Worm (Caenorhabditis elegans) whole organism, young adult: ENCODE data around the gene C34C12.6.
A peak's percentile ranks its signal among the peaks of the same experiment; 100 is the strongest.

Experiments used
- B0019.2 ChIP-seq: fragments of 200-800 bp; sonication (Bioruptor generic); conservative IDR thresholded peaks from 2 replicates; pipeline ENCODE4 v1.3.6; 2022; ENCODE audit warnings: missing genetic modification reagents, missing genetic modification characterization, missing compliant biosample characterization
- B0035.1 ChIP-seq: sonication (generic microtip); optimal IDR thresholded peaks from 2 replicates; lab custom pipeline; 2016; ENCODE audit warnings: missing genetic modification characterization, mild to moderate bottlenecking, missing compliant biosample characterization, missing genotype, missing genetic modification reagents
- C06A6.2 ChIP-seq: fragments of 200-800 bp; sonication (Bioruptor generic); conservative IDR thresholded peaks from 2 replicates; pipeline ENCODE4 v1.3.6; 2022; ENCODE audit warnings: missing genetic modification characterization, missing compliant biosample characterization
- F22D6.2 ChIP-seq: sonication (generic microtip); optimal IDR thresholded peaks from 2 replicates; lab custom pipeline; 2016; ENCODE audit warnings: mild to moderate bottlenecking, missing genetic modification characterization, missing compliant biosample characterization
- F33H1.4 ChIP-seq: fragments of 200-800 bp; sonication (Bioruptor generic); IDR thresholded peaks from 2 replicates; pipeline ENCODE4 v1.3.6; 2022; ENCODE audit warnings: missing genetic modification reagents, missing genetic modification characterization, missing compliant biosample characterization
- F39B2.1 ChIP-seq: fragments of 200-800 bp; sonication (Bioruptor generic); IDR thresholded peaks from 2 replicates; pipeline ENCODE4 v1.3.6; 2022; ENCODE audit warnings: missing genetic modification reagents, missing genetic modification characterization, missing compliant biosample characterization
- F52B5.7 ChIP-seq: sonication (generic microtip); optimal IDR thresholded peaks from 2 replicates; lab custom pipeline; 2016; ENCODE audit warnings: mild to moderate bottlenecking, missing genetic modification characterization, missing compliant biosample characterization
- F57C9.4 ChIP-seq: sonication (generic microtip); optimal IDR thresholded peaks from 2 replicates; lab custom pipeline; 2017; ENCODE audit warnings: mild to moderate bottlenecking, missing genetic modification characterization, missing compliant biosample characterization
- K11D2.4 ChIP-seq: fragments of 200-800 bp; sonication (Bioruptor generic); IDR thresholded peaks from 2 replicates; pipeline ENCODE4 v1.3.6; 2022; ENCODE audit warnings: missing genetic modification reagents, missing genetic modification characterization, missing compliant biosample characterization
- T07F8.4 ChIP-seq: sonication (generic microtip); optimal IDR thresholded peaks from 2 replicates; lab custom pipeline; 2016; ENCODE audit warnings: mild to moderate bottlenecking, missing genetic modification characterization, moderate library complexity, missing compliant biosample characterization
- Y53F4B.3 ChIP-seq: fragments of 200-800 bp; sonication (Bioruptor generic); IDR thresholded peaks from 2 replicates; pipeline ENCODE4 v1.3.6; 2022; ENCODE audit warnings: missing genetic modification reagents, missing genetic modification characterization, missing compliant biosample characterization
- Y79H2A.3 ChIP-seq: fragments of 200-800 bp; sonication (Bioruptor generic); conservative IDR thresholded peaks from 2 replicates; pipeline ENCODE4 v1.3.6; 2022; ENCODE audit warnings: missing genetic modification reagents, missing genetic modification characterization, missing compliant biosample characterization
- ZK185.1 ChIP-seq: sonication (generic microtip); optimal IDR thresholded peaks from 2 replicates; lab custom pipeline; 2016; ENCODE audit warnings: mild to moderate bottlenecking, missing genetic modification characterization, missing compliant biosample characterization; ENCODE audit not compliant: poor library complexity, severe bottlenecking
- ama-1 ChIP-seq, 3 experiments: fragments of 150-350 bp in 1 of 3; sonication (generic microtip) in 2 of 3; optimal IDR thresholded peaks; 2 replicates each; lab custom pipeline; 2014 to 2018; ENCODE audit warnings: missing biosample characterization in 2 of 3, missing genetic modification characterization in 2 of 3, missing genetic modification reagents in 2 of 3
- aptf-3 ChIP-seq: fragments of 200-800 bp; sonication (Bioruptor generic); IDR thresholded peaks from 2 replicates; pipeline ENCODE4 v1.3.6; 2022; ENCODE audit warnings: missing genetic modification characterization, missing compliant biosample characterization
- attf-5 ChIP-seq: fragments of 200-800 bp; sonication (Bioruptor generic); optimal IDR thresholded peaks from 2 replicates; lab custom pipeline; 2018; ENCODE audit warnings: mild to moderate bottlenecking, missing genetic modification characterization, missing compliant biosample characterization
- ceh-100 ChIP-seq: fragments of 200-800 bp; sonication (Bioruptor generic); IDR thresholded peaks from 2 replicates; pipeline ENCODE4 v1.3.6; 2022; ENCODE audit warnings: missing genetic modification reagents, missing genetic modification characterization, missing compliant biosample characterization
- chd-7 ChIP-seq: sonication (generic microtip); optimal IDR thresholded peaks from 2 replicates; lab custom pipeline; 2016; ENCODE audit warnings: mild to moderate bottlenecking, missing genetic modification characterization, moderate library complexity, missing compliant biosample characterization
- dpff-1 ChIP-seq: sonication (generic microtip); optimal IDR thresholded peaks from 2 replicates; lab custom pipeline; 2017; ENCODE audit warnings: mild to moderate bottlenecking, missing genetic modification characterization, missing compliant biosample characterization
- ekl-4 ChIP-seq: fragments of 200-800 bp; sonication (Bioruptor generic); IDR thresholded peaks from 2 replicates; pipeline ENCODE4 v1.3.6; 2022; ENCODE audit warnings: missing genetic modification reagents, missing genetic modification characterization, missing compliant biosample characterization
- fkh-3 ChIP-seq: sonication (generic microtip); optimal IDR thresholded peaks from 2 replicates; lab custom pipeline; 2016; ENCODE audit warnings: mild to moderate bottlenecking, missing genetic modification characterization, missing compliant biosample characterization
- gei-17 ChIP-seq: fragments of 200-800 bp; sonication (Bioruptor generic); optimal IDR thresholded peaks from 2 replicates; lab custom pipeline; 2018; ENCODE audit warnings: mild to moderate bottlenecking, missing genetic modification characterization, missing compliant biosample characterization
- him-1 ChIP-seq: sonication (generic microtip); optimal IDR thresholded peaks from 2 replicates; lab custom pipeline; 2016; ENCODE audit warnings: missing genotype, missing genetic modification reagents, missing genetic modification characterization, missing compliant biosample characterization
- hlh-12 ChIP-seq: sonication (generic microtip); optimal IDR thresholded peaks from 2 replicates; lab custom pipeline; 2016; ENCODE audit warnings: missing genetic modification characterization, missing compliant biosample characterization
- hmg-1.2 ChIP-seq: fragments of 200-800 bp; sonication (Bioruptor generic); IDR thresholded peaks from 2 replicates; pipeline ENCODE4 v1.3.6; 2022; ENCODE audit warnings: missing genetic modification reagents, missing genetic modification characterization, missing compliant biosample characterization
- hrde-1 ChIP-seq: sonication (generic microtip); optimal IDR thresholded peaks from 2 replicates; lab custom pipeline; 2016; ENCODE audit warnings: missing genetic modification characterization, mild to moderate bottlenecking, missing compliant biosample characterization, moderate library complexity, missing genotype, missing genetic modification reagents, borderline replicate concordance
- lin-26 ChIP-seq: fragments of 200-800 bp; sonication (Bioruptor generic); IDR thresholded peaks from 2 replicates; pipeline ENCODE4 v1.3.6; 2022; ENCODE audit warnings: missing genetic modification reagents, missing genetic modification characterization, missing compliant biosample characterization
- lin-40 ChIP-seq: sonication (generic microtip); optimal IDR thresholded peaks from 2 replicates; lab custom pipeline; 2016; ENCODE audit warnings: missing genetic modification characterization, mild to moderate bottlenecking, missing compliant biosample characterization, missing genotype, missing genetic modification reagents
- lin-54 ChIP-seq: fragments of 200-800 bp; sonication (Bioruptor generic); optimal IDR thresholded peaks from 2 replicates; lab custom pipeline; 2018; ENCODE audit warnings: mild to moderate bottlenecking, missing genetic modification characterization, missing compliant biosample characterization
- lsl-1 ChIP-seq: fragments of 200-800 bp; sonication (Bioruptor generic); optimal IDR thresholded peaks from 2 replicates; lab custom pipeline; 2018; ENCODE audit warnings: mild to moderate bottlenecking, missing genetic modification characterization, moderate library complexity, missing compliant biosample characterization
- madf-6 ChIP-seq: fragments of 200-800 bp; sonication (Bioruptor generic); IDR thresholded peaks from 2 replicates; pipeline ENCODE4 v1.3.6; 2022; ENCODE audit warnings: missing genetic modification reagents, missing genetic modification characterization, missing compliant biosample characterization
- mcd-1 ChIP-seq: fragments of 200-800 bp; sonication (Bioruptor generic); IDR thresholded peaks from 2 replicates; pipeline ENCODE4 v1.3.6; 2022; ENCODE audit warnings: missing genetic modification reagents, missing genetic modification characterization, missing compliant biosample characterization
- nfya-2 ChIP-seq: fragments of 200-800 bp; sonication (Bioruptor generic); IDR thresholded peaks from 2 replicates; pipeline ENCODE4 v1.3.6; 2022; ENCODE audit warnings: missing genetic modification reagents, missing genetic modification characterization, missing compliant biosample characterization
- nhr-27 ChIP-seq: fragments of 200-800 bp; sonication (Bioruptor generic); optimal IDR thresholded peaks from 2 replicates; lab custom pipeline; 2018; ENCODE audit warnings: mild to moderate bottlenecking, missing genetic modification characterization, moderate library complexity, missing compliant biosample characterization
- nhr-80 ChIP-seq: sonication (generic microtip); optimal IDR thresholded peaks from 2 replicates; lab custom pipeline; 2016; ENCODE audit warnings: missing genetic modification characterization, missing compliant biosample characterization
- nhr-90 ChIP-seq: sonication (generic microtip); optimal IDR thresholded peaks from 2 replicates; lab custom pipeline; 2016; ENCODE audit warnings: missing genotype, mild to moderate bottlenecking, missing genetic modification characterization, missing compliant biosample characterization
- sea-2 ChIP-seq: fragments of 200-800 bp; sonication (Bioruptor generic); IDR thresholded peaks from 2 replicates; pipeline ENCODE4 v1.3.6; 2022; ENCODE audit warnings: missing genetic modification characterization, missing compliant biosample characterization
- snpc-1.1 ChIP-seq: sonication (generic microtip); optimal IDR thresholded peaks from 2 replicates; lab custom pipeline; 2017; ENCODE audit warnings: missing genetic modification characterization, mild to moderate bottlenecking, missing compliant biosample characterization, antibody characterized with exemption, moderate library complexity, missing genotype, missing genetic modification reagents; ENCODE audit not compliant: insufficient read depth
- snpc-1.3 ChIP-seq: sonication (generic microtip); optimal IDR thresholded peaks from 2 replicates; lab custom pipeline; 2017; ENCODE audit warnings: missing genetic modification characterization, mild to moderate bottlenecking, missing compliant biosample characterization, antibody characterized with exemption, moderate library complexity, missing genotype, missing genetic modification reagents; ENCODE audit not compliant: insufficient read depth
- snpc-4 ChIP-seq, 5 experiments: fragments of 150-350 bp in 1 of 5; sonication (generic microtip) in 4 of 5; optimal IDR thresholded peaks; 2 replicates each; lab custom pipeline; 2014 to 2018; ENCODE audit warnings: missing genetic modification characterization in 5 of 5, missing biosample characterization in 3 of 5, antibody characterized with exemption in 2 of 5, mild to moderate bottlenecking in 2 of 5, missing compliant biosample characterization in 2 of 5, missing genotype in 2 of 5, moderate library complexity in 2 of 5, missing genetic modification reagents in 1 of 5
- somi-1 ChIP-seq: fragments of 200-800 bp; sonication (Bioruptor generic); optimal IDR thresholded peaks from 2 replicates; lab custom pipeline; 2018; ENCODE audit warnings: mild to moderate bottlenecking, missing genetic modification characterization, missing compliant biosample characterization
- tbx-9 ChIP-seq: sonication (generic microtip); optimal IDR thresholded peaks from 2 replicates; lab custom pipeline; 2016; ENCODE audit warnings: borderline replicate concordance, missing genetic modification characterization, inconsistent platforms, missing compliant biosample characterization
- unc-62 ChIP-seq: fragments of 150-350 bp; optimal IDR thresholded peaks from 2 replicates; lab custom pipeline; 2014; ENCODE audit warnings: missing biosample characterization, missing genetic modification reagents, missing genetic modification characterization
- zfh-2 ChIP-seq: fragments of 200-800 bp; sonication (Bioruptor generic); conservative IDR thresholded peaks from 2 replicates; pipeline ENCODE4 v1.3.6; 2022; ENCODE audit warnings: missing genetic modification reagents, missing genetic modification characterization, missing compliant biosample characterization
- zim-3 ChIP-seq: sonication (generic microtip); optimal IDR thresholded peaks from 2 replicates; lab custom pipeline; 2017; ENCODE audit warnings: mild to moderate bottlenecking, missing genetic modification characterization, moderate library complexity, missing compliant biosample characterization
- ztf-22 ChIP-seq: fragments of 200-800 bp; sonication (Bioruptor generic); optimal IDR thresholded peaks from 2 replicates; lab custom pipeline; 2018; ENCODE audit warnings: mild to moderate bottlenecking, missing genetic modification characterization, moderate library complexity, missing compliant biosample characterization
- ztf-26 ChIP-seq: sonication (generic microtip); optimal IDR thresholded peaks from 2 replicates; lab custom pipeline; 2017; ENCODE audit warnings: missing genetic modification characterization, missing compliant biosample characterization

C34C12.6 gene

ce11 chrIII:3502215-3502838 is 19.9 kb downstream of the C34C12.6 start, which contains the start of gene M01F1.8 (continued):
- TF ChIP-seq tbx-9 (tag; lab: Kevin White, UChicago), result no peak
- TF ChIP-seq F57C9.4, result no peak
- peak; percentile 33 for TF ChIP-seq snpc-1.3 (tag; lab: Kevin White, UChicago)
- no peak for TF ChIP-seq attf-5
- no peak for TF ChIP-seq lin-26
- no peak for TF ChIP-seq nhr-90 (tag; lab: Kevin White, UChicago)
- TF ChIP-seq Y79H2A.3 (GFP tag; lab: Robert Waterston, UW), result no peak
- TF ChIP-seq gei-17 (GFP tag; lab: Kevin White, UChicago), result no peak
- TF ChIP-seq snpc-4 (GFP tag; optimal IDR thresholded peaks at IDR 0.05; lab: Kevin White, UChicago), result no peak
- TF ChIP-seq snpc-4 (tag; optimal IDR thresholded peaks at IDR 0.05; lab: Kevin White, UChicago), result no peak
- TF ChIP-seq B0035.1 (tag; lab: Kevin White, UChicago), result no peak
- TF ChIP-seq F22D6.2 (tag; lab: Kevin White, UChicago), result no peak
- no peak for TF ChIP-seq aptf-3 (GFP tag; lab: Robert Waterston, UW)
- TF ChIP-seq unc-62 (GFP tag; lab: Kevin White, UChicago), result no peak
- TF ChIP-seq ekl-4 (GFP tag; lab: Robert Waterston, UW), result no peak
- TF ChIP-seq ceh-100 (GFP tag; lab: Robert Waterston, UW), result 0 out of 2 replicates have a peak, but pooled peaks have one; percentile 17
- 0 out of 2 replicates have a peak, but pooled peaks have one; percentile 54 for TF ChIP-seq nfya-2
- TF ChIP-seq hrde-1 (tag; lab: Kevin White, UChicago), result peak; percentile 63
- TF ChIP-seq dpff-1, result no peak
- no peak for TF ChIP-seq nhr-80 (tag; lab: Kevin White, UChicago)
- TF ChIP-seq somi-1 (GFP tag; lab: Kevin White, UChicago), result no peak
- TF ChIP-seq ztf-22, result no peak
- no peak for TF ChIP-seq T07F8.4 (tag; lab: Kevin White, UChicago)
- TF ChIP-seq ZK185.1 (tag; lab: Kevin White, UChicago), result no peak
- TF ChIP-seq F39B2.1 (GFP tag; lab: Robert Waterston, UW), result no peak
- TF ChIP-seq K11D2.4 (GFP tag; lab: Robert Waterston, UW), result no peak
- TF ChIP-seq zfh-2 (GFP tag; lab: Robert Waterston, UW), result no peak
- TF ChIP-seq madf-6 (GFP tag; lab: Robert Waterston, UW), result peak; percentile 48
- TF ChIP-seq Y53F4B.3 (GFP tag; lab: Robert Waterston, UW), result no peak
- TF ChIP-seq B0019.2 (GFP tag; lab: Robert Waterston, UW), result no peak
- TF ChIP-seq chd-7 (tag; lab: Kevin White, UChicago), result no peak
- no peak; the same call in 1 of the 2 replicates for TF ChIP-seq hmg-1.2 (GFP tag; lab: Robert Waterston, UW)
- no peak for TF ChIP-seq zim-3 (tag; lab: Kevin White, UChicago)
- peak; percentile 52 for TF ChIP-seq him-1
- TF ChIP-seq fkh-3 (tag; lab: Kevin White, UChicago), result no peak
- TF ChIP-seq F52B5.7 (tag; lab: Kevin White, UChicago), result no peak
- no peak for TF ChIP-seq snpc-1.1 (tag; lab: Kevin White, UChicago)
- TF ChIP-seq lin-54 (GFP tag; lab: Kevin White, UChicago), result peak; percentile 62
- TF ChIP-seq ztf-26 (tag; lab: Kevin White, UChicago), result no peak
- peak; percentile 66 for TF ChIP-seq nhr-27 (tag; lab: Kevin White, UChicago)
- peak; percentile 28 for TF ChIP-seq lsl-1 (GFP tag; lab: Kevin White, UChicago)
- TF ChIP-seq C06A6.2, result no peak
- TF ChIP-seq F33H1.4, result peak; percentile 22; the same call in 1 of the 2 replicates
- TF ChIP-seq lin-40 (tag; lab: Kevin White, UChicago), result no peak
- no peak for TF ChIP-seq sea-2 (GFP tag; lab: Robert Waterston, UW)
- no peak for TF ChIP-seq hlh-12
- no peak for TF ChIP-seq mcd-1 (GFP tag; lab: Robert Waterston, UW)
- no peak for TF ChIP-seq ama-1 (optimal IDR thresholded peaks at IDR 0.05; lab: Kevin White, UChicago)
- peak in 1 of 2 experiments; percentile 45 for TF ChIP-seq ama-1 (GFP tag; optimal IDR thresholded peaks at IDR 0.05; lab: Kevin White, UChicago)
